Fruit fly (Drosophila melanogaster): ENCODE data around the gene CG34299.

Gene CG34299

dm6 chr3R:30208766-30209484, 40.5 kb upstream of the CG34299 start, which contains the start of gene RpS7 (continued):
- peak; percentile 80 for TF ChIP-seq slbo (GFP tag; IDR thresholded peaks at IDR 0.05)
- TF ChIP-seq ken (GFP tag; IDR thresholded peaks at IDR 0.05): peak; percentile 71; the same call in 2 of the 3 replicates
- peak; percentile 53 for TF ChIP-seq Bdp1 (GFP tag; optimal IDR thresholded peaks at IDR 0.05)
- peak; percentile 42 for TF ChIP-seq ash1 (GFP tag; optimal IDR thresholded peaks at IDR 0.05)
- peak; percentile 78 for TF ChIP-seq CG4424 (GFP tag; optimal IDR thresholded peaks at IDR 0.05)
- peak; percentile 53 for TF ChIP-seq Drgx (GFP tag; IDR thresholded peaks at IDR 0.05)
- TF ChIP-seq esg (GFP tag; conservative IDR thresholded peaks at IDR 0.05): 0 out of 2 replicates have a peak, but pooled peaks have one; percentile 8
- peak; percentile 38 for TF ChIP-seq CG9876 (GFP tag; optimal IDR thresholded peaks at IDR 0.05)
- peak; percentile 30 for TF ChIP-seq CG30431 (GFP tag; optimal IDR thresholded peaks at IDR 0.05)
- peak; percentile 76 for TF ChIP-seq CG3726 (GFP tag; IDR thresholded peaks at IDR 0.05)
- peak; percentile 98 for TF ChIP-seq inv (GFP tag; IDR thresholded peaks at IDR 0.05; ENCODE audit: partially characterized antibody)
- TF ChIP-seq CG17361 (GFP tag; IDR thresholded peaks at IDR 0.05): peak; percentile 92
- no peak for TF ChIP-seq CG8478 (optimal IDR thresholded peaks at IDR 0.05)
- no peak for TF ChIP-seq Lpt (GFP tag; optimal IDR thresholded peaks at IDR 0.05)
- TF ChIP-seq tll (GFP tag; optimal IDR thresholded peaks at IDR 0.05): no peak
- peak; percentile 9 for TF ChIP-seq CG1792 (GFP tag; optimal IDR thresholded peaks at IDR 0.05)
- TF ChIP-seq Dip3 (GFP tag; optimal IDR thresholded peaks at IDR 0.05): peak; percentile 45
- TF ChIP-seq mld (GFP tag; IDR thresholded peaks at IDR 0.05; ENCODE audit: partially characterized antibody): peak; percentile 89
- peak; percentile 79 for TF ChIP-seq CG31441 (GFP tag; IDR thresholded peaks at IDR 0.05)
- peak; percentile 85 for TF ChIP-seq Hmr (GFP tag; optimal IDR thresholded peaks at IDR 0.05)
- peak; percentile 28; the same call in 1 of the 2 replicates for TF ChIP-seq CG4404 (GFP tag; IDR thresholded peaks at IDR 0.05)
- peak; percentile 20 for TF ChIP-seq CG13424 (tag; optimal IDR thresholded peaks at IDR 0.05)
- TF ChIP-seq so (GFP tag; IDR thresholded peaks at IDR 0.05): 0 out of 3 replicates have a peak, but pooled peaks have one; percentile 31
- TF ChIP-seq grn (GFP tag; optimal IDR thresholded peaks at IDR 0.05): peak; percentile 5
- peak; percentile 84 for TF ChIP-seq kah (GFP tag; optimal IDR thresholded peaks at IDR 0.05)
- TF ChIP-seq crc (GFP tag; optimal IDR thresholded peaks at IDR 0.05): peak; percentile 30
- TF ChIP-seq unpg (GFP tag; optimal IDR thresholded peaks at IDR 0.05): peak; percentile 71
- no peak for TF ChIP-seq CG15479 (GFP tag; optimal IDR thresholded peaks at IDR 0.05)
- peak; percentile 64 for TF ChIP-seq CG33213 (GFP tag; optimal IDR thresholded peaks at IDR 0.05)
- TF ChIP-seq ssp (GFP tag; IDR thresholded peaks at IDR 0.05): peak; percentile 39; the same call in 1 of the 2 replicates
- no peak for TF ChIP-seq abd-A (tag; optimal IDR thresholded peaks at IDR 0.05)
- TF ChIP-seq CG10462 (GFP tag; optimal IDR thresholded peaks at IDR 0.05): peak; percentile 15
- peak; percentile 55 for TF ChIP-seq CG10654 (GFP tag; optimal IDR thresholded peaks at IDR 0.05)
- peak; percentile 7 for TF ChIP-seq Atf-2 (GFP tag; optimal IDR thresholded peaks at IDR 0.05)
- TF ChIP-seq Hmx (GFP tag; optimal IDR thresholded peaks at IDR 0.05): no peak
- TF ChIP-seq CG6813 (GFP tag; optimal IDR thresholded peaks at IDR 0.05): peak; percentile 81
- peak; percentile 35 for TF ChIP-seq CG15011 (GFP tag; optimal IDR thresholded peaks at IDR 0.05)
- TF ChIP-seq CG12391 (tag; optimal IDR thresholded peaks at IDR 0.05): peak; percentile 72
- TF ChIP-seq Fer3 (tag; optimal IDR thresholded peaks at IDR 0.05): peak; percentile 72
- peak; percentile 96 for TF ChIP-seq unc-4 (GFP tag; IDR thresholded peaks at IDR 0.05; ENCODE audit: partially characterized antibody)
- peak; percentile 94 for TF ChIP-seq zen2 (GFP tag; IDR thresholded peaks at IDR 0.05; ENCODE audit: partially characterized antibody)
- TF ChIP-seq jumu (GFP tag; optimal IDR thresholded peaks at IDR 0.05): peak; percentile 34
- TF ChIP-seq mam (GFP tag; optimal IDR thresholded peaks at IDR 0.05): peak; percentile 25
- TF ChIP-seq p53 (GFP tag; optimal IDR thresholded peaks at IDR 0.05): no peak
- TF ChIP-seq crol (GFP tag; IDR thresholded peaks at IDR 0.05): 0 out of 2 replicates have a peak, but pooled peaks have one; percentile 24
- no peak for TF ChIP-seq jing (GFP tag; optimal IDR thresholded peaks at IDR 0.05)
- peak; percentile 37 for TF ChIP-seq slp2 (GFP tag; optimal IDR thresholded peaks at IDR 0.05)
- peak; percentile 51 for TF ChIP-seq Side (GFP tag; optimal IDR thresholded peaks at IDR 0.05)
- TF ChIP-seq CG9437 (GFP tag; optimal IDR thresholded peaks at IDR 0.05): peak; percentile 79
- peak; percentile 92 for TF ChIP-seq sens (GFP tag)

All from whole organism, embryonic.